Worm (Caenorhabditis elegans) whole organism, mixed stage, embryonic: ENCODE results near the gene fbxa-215.

Experiments
- blmp-1 ChIP-seq: fragments of 150-350 bp; optimal IDR thresholded peaks from 2 replicates; lab custom pipeline; 2014; ENCODE audit warnings: missing biosample characterization, missing genetic modification characterization
- nhr-12 ChIP-seq: fragments of 150-350 bp; optimal IDR thresholded peaks from 2 replicates; lab custom pipeline; 2014; ENCODE audit warnings: missing biosample characterization, missing genetic modification characterization

DNA sequence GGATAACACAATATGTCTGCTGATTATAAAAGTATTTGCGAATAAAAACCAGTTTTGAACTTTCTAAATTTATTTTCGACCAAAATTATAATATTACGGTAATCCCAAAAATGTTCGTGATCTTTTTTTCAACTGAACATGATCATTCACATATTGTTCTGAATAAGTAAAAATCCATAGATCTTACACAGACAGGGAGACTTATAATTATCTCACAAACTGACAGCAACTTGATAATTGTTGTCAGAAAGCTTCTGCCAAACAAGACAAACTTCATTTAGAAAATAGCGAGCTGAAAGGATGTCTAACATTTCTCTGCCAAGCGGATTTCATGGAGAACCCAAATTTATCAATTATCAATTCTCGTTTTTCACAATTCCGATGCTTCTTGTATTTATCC is 40.2 kb downstream of the fbxa-215 start, which contains the start of gene sru-21:
- TF ChIP-seq blmp-1 (tag; lab: Kevin White, UChicago): no peak
- no peak for TF ChIP-seq nhr-12 (tag; lab: Kevin White, UChicago)
